Worm (Caenorhabditis elegans) whole organism, late embryonic: Measurements from ENCODE around the gene B0563.8.

Experiments
- dmd-4 ChIP-seq: sonication (generic microtip); optimal IDR thresholded peaks from 2 replicates; lab custom pipeline; 2016; ENCODE audit warnings: borderline replicate concordance, missing genetic modification characterization, missing compliant biosample characterization
- fkh-10 ChIP-seq: fragments of 150-350 bp; optimal IDR thresholded peaks from 2 replicates; lab custom pipeline; 2014; ENCODE audit warnings: missing biosample characterization, missing genetic modification reagents, missing genetic modification characterization
- mec-3 ChIP-seq: sonication (generic microtip); optimal IDR thresholded peaks from 2 replicates; lab custom pipeline; 2016; ENCODE audit warnings: borderline replicate concordance, missing genetic modification characterization, missing compliant biosample characterization
- pha-4 ChIP-seq: fragments of 150-350 bp; optimal IDR thresholded peaks from 2 replicates; lab custom pipeline; 2018; ENCODE audit warnings: missing biosample characterization, missing genetic modification reagents, missing genetic modification characterization
- tbx-2 ChIP-seq: sonication (generic microtip); optimal IDR thresholded peaks from 2 replicates; lab custom pipeline; 2016; ENCODE audit warnings: missing genetic modification characterization, missing compliant biosample characterization

DNA sequence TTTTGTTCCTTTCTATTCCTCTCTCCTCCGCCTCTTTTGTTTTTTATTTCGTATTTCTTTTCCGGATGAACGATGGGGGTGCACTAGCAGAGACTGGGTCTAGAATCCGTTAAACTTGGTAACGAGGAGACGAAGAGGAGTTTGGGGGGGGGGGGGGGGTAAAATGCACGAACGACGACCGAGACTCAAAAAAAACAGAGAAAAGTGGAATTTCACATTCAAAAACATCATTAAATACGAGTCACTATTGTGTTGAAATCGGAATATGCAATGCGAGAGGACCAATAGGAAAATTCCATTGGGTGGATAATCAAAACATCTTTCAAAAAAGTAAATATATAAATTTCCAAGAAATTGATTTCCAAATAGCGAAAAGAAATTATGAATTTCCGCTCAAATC lies 20.1 kb downstream of the B0563.8 start, which contains the start of gene B0563.7:
- TF ChIP-seq tbx-2 (tag; lab: Kevin White, UChicago) (no peak), pha-4 (no peak), dmd-4 (tag; lab: Kevin White, UChicago) (no peak), mec-3 (tag; lab: Kevin White, UChicago) (no peak), fkh-10 (GFP tag; lab: Kevin White, UChicago) (no peak)
